Worm (Caenorhabditis elegans) whole organism, L2 larva: ENCODE data around the gene idpa-2.

ENCODE experiments used
- C34F6.9 ChIP-seq: fragments of 150-350 bp; optimal IDR thresholded peaks from 2 replicates; lab custom pipeline; 2014; ENCODE audit warnings: missing biosample characterization, missing genetic modification characterization
- F13H6.1 ChIP-seq: sonication (generic microtip); optimal IDR thresholded peaks from 2 replicates; lab custom pipeline; 2016; ENCODE audit warnings: missing genetic modification characterization, missing compliant biosample characterization
- Y55F3AM.14 ChIP-seq: fragments of 200-800 bp; sonication (Bioruptor generic); optimal IDR thresholded peaks from 2 replicates; lab custom pipeline; 2018; ENCODE audit warnings: mild to moderate bottlenecking, missing genetic modification characterization, missing compliant biosample characterization
- ZK546.5 ChIP-seq: sonication (generic microtip); optimal IDR thresholded peaks from 2 replicates; lab custom pipeline; 2017; ENCODE audit warnings: missing biosample characterization, missing genetic modification characterization
- alr-1 ChIP-seq: fragments of 150-350 bp; optimal IDR thresholded peaks from 2 replicates; lab custom pipeline; 2014; ENCODE audit warnings: missing biosample characterization, missing genetic modification characterization
- ama-1 ChIP-seq: fragments of 150-350 bp; optimal IDR thresholded peaks from 2 replicates; lab custom pipeline; 2018; ENCODE audit warnings: inconsistent platforms
- blmp-1 ChIP-seq: sonication (generic microtip); optimal IDR thresholded peaks from 2 replicates; lab custom pipeline; 2017; ENCODE audit warnings: missing genetic modification characterization, mild to moderate bottlenecking, missing compliant biosample characterization, antibody characterized with exemption, moderate library complexity; ENCODE audit not compliant: insufficient read depth
- ceh-16 ChIP-seq: fragments of 150-350 bp; optimal IDR thresholded peaks from 2 replicates; lab custom pipeline; 2014; ENCODE audit warnings: missing biosample characterization, missing genetic modification characterization
- crh-2 ChIP-seq: sonication (generic microtip); optimal IDR thresholded peaks from 2 replicates; lab custom pipeline; 2017; ENCODE audit warnings: missing biosample characterization, missing genetic modification characterization
- dmd-4 ChIP-seq: sonication (generic microtip); optimal IDR thresholded peaks from 2 replicates; lab custom pipeline; 2017; ENCODE audit warnings: missing biosample characterization, missing genetic modification characterization
- egl-27 ChIP-seq: sonication (generic microtip); optimal IDR thresholded peaks from 3 replicates; lab custom pipeline; 2017; ENCODE audit warnings: missing biosample characterization, missing genetic modification reagents, missing genetic modification characterization
- elt-1 ChIP-seq: fragments of 150-350 bp; optimal IDR thresholded peaks from 2 replicates; lab custom pipeline; 2014; ENCODE audit warnings: missing biosample characterization, missing genetic modification characterization
- elt-3 ChIP-seq: sonication (generic microtip); optimal IDR thresholded peaks from 2 replicates; lab custom pipeline; 2017; ENCODE audit warnings: missing biosample characterization, missing genetic modification characterization
- fos-1 ChIP-seq: fragments of 150-350 bp; optimal IDR thresholded peaks from 2 replicates; lab custom pipeline; 2014; ENCODE audit warnings: missing biosample characterization, missing genetic modification characterization
- gmeb-1 ChIP-seq: fragments of 150-350 bp; optimal IDR thresholded peaks from 2 replicates; lab custom pipeline; 2014; ENCODE audit warnings: missing biosample characterization, missing genetic modification characterization
- lin-11 ChIP-seq: fragments of 150-350 bp; sonication (generic microtip); optimal IDR thresholded peaks from 2 replicates; lab custom pipeline; 2014; ENCODE audit warnings: missing biosample characterization, missing genetic modification characterization, inconsistent platforms, mixed read lengths
- lin-13 ChIP-seq: fragments of 150-350 bp; optimal IDR thresholded peaks from 2 replicates; lab custom pipeline; 2014; ENCODE audit warnings: missing biosample characterization, missing genetic modification reagents, missing genetic modification characterization
- lin-39 ChIP-seq: fragments of 150-350 bp; optimal IDR thresholded peaks from 2 replicates; lab custom pipeline; 2014; ENCODE audit warnings: missing biosample characterization, missing genetic modification reagents, missing genetic modification characterization
- lsy-2 ChIP-seq, 2 experiments: fragments of 150-350 bp in 1 of 2; sonication (generic microtip) in 1 of 2; optimal IDR thresholded peaks; 2 replicates each; lab custom pipeline; 2014 to 2017; ENCODE audit warnings: missing biosample characterization in 2 of 2, missing genetic modification characterization in 2 of 2
- mab-5 ChIP-seq: fragments of 150-350 bp; optimal IDR thresholded peaks from 2 replicates; lab custom pipeline; 2014; ENCODE audit warnings: missing biosample characterization, missing genetic modification characterization
- mdl-1 ChIP-seq, 2 experiments: fragments of 150-350 bp in 1 of 2; sonication (generic microtip) in 1 of 2; optimal IDR thresholded peaks; 2 replicates each; lab custom pipeline; 2017; ENCODE audit warnings: missing biosample characterization in 2 of 2, missing genetic modification characterization in 2 of 2
- nhr-10 ChIP-seq: sonication (generic microtip); optimal IDR thresholded peaks from 2 replicates; lab custom pipeline; 2017; ENCODE audit warnings: missing biosample characterization, missing genetic modification characterization
- nhr-11 ChIP-seq: fragments of 150-350 bp; optimal IDR thresholded peaks from 2 replicates; lab custom pipeline; 2014; ENCODE audit warnings: missing biosample characterization, missing genetic modification characterization
- nhr-12 ChIP-seq: fragments of 150-350 bp; optimal IDR thresholded peaks from 2 replicates; lab custom pipeline; 2014; ENCODE audit warnings: missing biosample characterization, missing genetic modification characterization
- nhr-129 ChIP-seq: fragments of 150-350 bp; optimal IDR thresholded peaks from 2 replicates; lab custom pipeline; 2014; ENCODE audit warnings: missing biosample characterization, missing genetic modification characterization
- nhr-21 ChIP-seq: fragments of 150-350 bp; optimal IDR thresholded peaks from 2 replicates; lab custom pipeline; 2014; ENCODE audit warnings: missing biosample characterization, missing genetic modification characterization
- nhr-23 ChIP-seq: fragments of 150-350 bp; optimal IDR thresholded peaks from 2 replicates; lab custom pipeline; 2014; ENCODE audit warnings: missing biosample characterization, missing genetic modification reagents, missing genetic modification characterization
- nhr-237 ChIP-seq: fragments of 150-350 bp; optimal IDR thresholded peaks from 2 replicates; lab custom pipeline; 2014; ENCODE audit warnings: missing biosample characterization, missing genetic modification characterization
- nhr-25 ChIP-seq: fragments of 150-350 bp; sonication (generic microtip); optimal IDR thresholded peaks from 3 replicates; lab custom pipeline; 2014; ENCODE audit warnings: missing biosample characterization, missing genetic modification characterization
- nhr-6 ChIP-seq: fragments of 150-350 bp; optimal IDR thresholded peaks from 2 replicates; lab custom pipeline; 2014; ENCODE audit warnings: missing biosample characterization, missing genetic modification characterization
- nhr-77 ChIP-seq: fragments of 150-350 bp; optimal IDR thresholded peaks from 2 replicates; lab custom pipeline; 2014; ENCODE audit warnings: missing biosample characterization, missing genetic modification characterization
- peb-1 ChIP-seq: fragments of 150-350 bp; optimal IDR thresholded peaks from 2 replicates; lab custom pipeline; 2014; ENCODE audit warnings: missing biosample characterization, missing genetic modification characterization
- sem-4 ChIP-seq: fragments of 150-350 bp; optimal IDR thresholded peaks from 2 replicates; lab custom pipeline; 2014; ENCODE audit warnings: missing biosample characterization, missing genetic modification reagents, missing genetic modification characterization
- skn-1 ChIP-seq: sonication (generic microtip); optimal IDR thresholded peaks from 2 replicates; lab custom pipeline; 2017; ENCODE audit warnings: missing biosample characterization, missing genetic modification characterization
- sma-9 ChIP-seq, 2 experiments: fragments of 150-350 bp in 1 of 2; sonication (generic microtip) in 1 of 2; optimal IDR thresholded peaks; 2 replicates each; lab custom pipeline; 2014 to 2016; ENCODE audit warnings: missing genetic modification characterization in 2 of 2, mild to moderate bottlenecking in 1 of 2, missing biosample characterization in 1 of 2, missing compliant biosample characterization in 1 of 2, missing genetic modification reagents in 1 of 2, moderate library complexity in 1 of 2
- snpc-4 ChIP-seq: fragments of 150-350 bp; optimal IDR thresholded peaks from 2 replicates; lab custom pipeline; 2014; ENCODE audit warnings: missing biosample characterization, missing genetic modification characterization
- unc-39 ChIP-seq: fragments of 150-350 bp; optimal IDR thresholded peaks from 2 replicates; lab custom pipeline; 2014; ENCODE audit warnings: missing biosample characterization, missing genetic modification characterization
- unc-55 ChIP-seq: fragments of 150-350 bp; sonication (generic microtip); optimal IDR thresholded peaks from 3 replicates; lab custom pipeline; 2014; ENCODE audit warnings: missing biosample characterization, missing genetic modification reagents, missing genetic modification characterization
- unc-62 ChIP-seq: fragments of 150-350 bp; optimal IDR thresholded peaks from 2 replicates; lab custom pipeline; 2014; ENCODE audit warnings: missing biosample characterization, missing genetic modification reagents, missing genetic modification characterization
- ztf-11 ChIP-seq: sonication (generic microtip); optimal IDR thresholded peaks from 2 replicates; lab custom pipeline; 2017; ENCODE audit warnings: missing biosample characterization, missing genetic modification characterization
- ztf-4 ChIP-seq: fragments of 150-350 bp; optimal IDR thresholded peaks from 2 replicates; lab custom pipeline; 2014; ENCODE audit warnings: missing biosample characterization, missing genetic modification characterization

Gene idpa-2

ce11 chrII:8812346-8812745 is 19.8 kb upstream of the idpa-2 start:
- TF ChIP-seq C34F6.9 (tag; lab: Kevin White, UChicago) = peak; percentile 3
- TF ChIP-seq nhr-6 (tag; lab: Kevin White, UChicago) = no peak
- no peak for TF ChIP-seq nhr-129 (tag; lab: Kevin White, UChicago)
- peak; percentile 4 for TF ChIP-seq ztf-4 (tag; lab: Kevin White, UChicago)
- TF ChIP-seq lin-11 (tag; lab: Kevin White, UChicago) = no peak
- no peak for TF ChIP-seq alr-1
- TF ChIP-seq egl-27 (tag; lab: Kevin White, UChicago) = no peak
- no peak for TF ChIP-seq nhr-77 (tag; lab: Kevin White, UChicago)
- TF ChIP-seq lsy-2 (tag; optimal IDR thresholded peaks at IDR 0.05; lab: Kevin White, UChicago) = no peak
- no peak for TF ChIP-seq crh-2 (tag; lab: Kevin White, UChicago)
- TF ChIP-seq nhr-23 (tag; lab: Kevin White, UChicago) = no peak
- no peak for TF ChIP-seq lin-39
- no peak for TF ChIP-seq nhr-10
- no peak for TF ChIP-seq sem-4 (tag; lab: Kevin White, UChicago)
- TF ChIP-seq nhr-237 = no peak
- no peak for TF ChIP-seq skn-1
- TF ChIP-seq lin-13 = no peak
- TF ChIP-seq ceh-16 (tag; lab: Kevin White, UChicago) = no peak
- TF ChIP-seq snpc-4 (tag; lab: Kevin White, UChicago) = no peak
- TF ChIP-seq F13H6.1 (tag; lab: Kevin White, UChicago) = no peak
- peak; percentile 42 for TF ChIP-seq ama-1 (lab: Kevin White, UChicago)
- TF ChIP-seq mab-5 (tag; lab: Kevin White, UChicago) = no peak
- no peak for TF ChIP-seq elt-1 (tag; lab: Kevin White, UChicago)
- TF ChIP-seq Y55F3AM.14 = no peak
- TF ChIP-seq unc-39 = no peak
- no peak for TF ChIP-seq nhr-12 (tag; lab: Kevin White, UChicago)
- TF ChIP-seq unc-55 = no peak
- no peak for TF ChIP-seq mdl-1 (tag; optimal IDR thresholded peaks at IDR 0.05; lab: Kevin White, UChicago)
- no peak for TF ChIP-seq unc-62 (GFP tag; lab: Kevin White, UChicago)
- no peak for TF ChIP-seq ztf-11 (tag; lab: Kevin White, UChicago)
- TF ChIP-seq nhr-21 (tag; lab: Kevin White, UChicago) = peak; percentile 17
- no peak for TF ChIP-seq nhr-25
- TF ChIP-seq elt-3 (tag; lab: Kevin White, UChicago) = no peak

DNA sequence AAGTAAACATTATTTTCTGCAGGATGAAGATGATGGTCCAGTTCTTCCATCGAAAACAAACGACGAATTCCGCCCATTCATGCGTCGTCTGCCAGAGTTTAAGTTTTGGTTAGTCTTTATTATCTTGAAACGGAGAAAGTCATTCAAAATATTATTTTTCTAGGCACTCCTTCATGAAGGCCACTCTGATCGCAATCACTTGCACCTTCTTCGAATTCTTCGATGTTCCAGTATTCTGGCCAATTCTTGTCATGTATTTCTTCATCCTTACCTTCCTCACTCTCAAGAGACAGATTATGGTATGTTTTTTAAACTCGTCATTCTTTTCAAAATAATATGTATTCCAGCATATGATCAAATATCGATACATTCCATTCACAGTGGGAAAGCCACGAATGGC is 19.3 kb upstream of the idpa-2 start:
- TF ChIP-seq ama-1 (lab: Kevin White, UChicago) = peak; percentile 24
- TF ChIP-seq crh-2 (tag; lab: Kevin White, UChicago) = peak; percentile 6
- TF ChIP-seq dmd-4 = no peak
- peak; percentile 31 for TF ChIP-seq nhr-21 (tag; lab: Kevin White, UChicago)
- TF ChIP-seq, all 48 proteins: peak for 3

DNA sequence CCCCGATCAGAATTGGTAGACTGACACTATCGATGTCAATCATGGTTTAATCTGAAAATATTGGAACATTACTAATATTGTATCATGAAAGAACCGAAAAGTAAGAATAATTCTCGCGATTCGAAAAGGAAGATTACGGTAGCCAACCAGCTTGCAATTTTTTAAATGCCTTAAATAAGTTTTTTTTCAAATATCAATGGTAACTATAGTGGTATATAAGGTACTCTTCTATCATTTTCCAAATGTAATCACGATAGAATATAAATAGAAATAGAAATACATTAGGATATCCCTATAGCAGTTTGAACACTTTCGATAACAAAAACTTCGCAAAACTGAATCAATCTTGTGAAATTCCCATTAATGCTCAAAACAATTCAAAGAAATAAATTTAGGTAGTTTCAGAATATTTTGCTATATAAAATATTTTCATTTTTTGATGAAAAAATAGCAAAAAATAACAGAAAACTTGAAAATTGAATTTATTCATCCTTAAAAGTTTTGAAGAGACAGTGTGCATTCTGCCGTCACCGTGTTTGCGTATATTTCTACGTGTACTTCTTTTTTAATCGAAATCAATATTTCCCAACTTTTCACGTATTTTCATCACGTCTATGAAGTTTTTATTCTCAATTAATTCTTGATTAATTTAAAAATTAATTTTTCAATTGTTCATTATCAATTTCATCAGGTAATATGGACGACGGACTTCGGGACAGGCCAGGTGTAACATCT is 18.3 kb upstream of the idpa-2 start, which contains the start of the genes F46C5.9 and rer-1:
Gene F46C5.9 (minus strand): TSS at position 51 of the 735 bp plus-strand sequence.
Gene rer-1 (plus strand): TSS at position 692 of the 735 bp plus-strand sequence.
- TF ChIP-seq nhr-129 (tag; lab: Kevin White, UChicago) (no peak), sma-9 (GFP tag; optimal IDR thresholded peaks at IDR 0.05; lab: Kevin White, UChicago) (no peak), sma-9 (tag; optimal IDR thresholded peaks at IDR 0.05; lab: Kevin White, UChicago) (no peak), elt-1 (tag; lab: Kevin White, UChicago) (no peak), gmeb-1 (tag; lab: Kevin White, UChicago) (no peak), fos-1 (tag; lab: Kevin White, UChicago) (peak; percentile 17), unc-55 (no peak), ztf-11 (tag; lab: Kevin White, UChicago) (no peak), snpc-4 (tag; lab: Kevin White, UChicago) (no peak), lsy-2 (tag; optimal IDR thresholded peaks at IDR 0.05; lab: Kevin White, UChicago) (peak; percentile 5 to 73), crh-2 (tag; lab: Kevin White, UChicago) (peak; percentile 74), ZK546.5 (tag; lab: Kevin White, UChicago) (no peak), Y55F3AM.14 (no peak), C34F6.9 (tag; lab: Kevin White, UChicago) (peak; percentile 69), nhr-11 (tag; lab: Kevin White, UChicago) (no peak), lin-13 (no peak), peb-1 (tag; lab: Kevin White, UChicago) (no peak), blmp-1 (no peak), elt-3 (tag; lab: Kevin White, UChicago) (no peak), nhr-6 (tag; lab: Kevin White, UChicago) (no peak)
